Fruit fly (Drosophila melanogaster) Kc167 (cell line): ENCODE results near the gene LIMK1.

Source experiments
- Myc ChIP-seq: fragments of >200 bp; optimal IDR thresholded peaks from 2 replicates; lab custom pipeline; 2017; ENCODE audit warnings: missing external identifiers
- Sin3A ChIP-seq: fragments of >200 bp; optimal IDR thresholded peaks from 2 replicates; lab custom pipeline; 2018; ENCODE audit warnings: missing external identifiers
- h ChIP-seq: fragments of >200 bp; optimal IDR thresholded peaks from 3 replicates; lab custom pipeline; 2018; ENCODE audit warnings: missing external identifiers
- insv ChIP-seq: fragments of >200 bp; optimal IDR thresholded peaks from 3 replicates; lab custom pipeline; 2018; ENCODE audit warnings: missing external identifiers
- psq ChIP-seq: fragments of >200 bp; optimal IDR thresholded peaks from 2 replicates; lab custom pipeline; 2017; ENCODE audit warnings: missing external identifiers
- ttk ChIP-seq: sonication (Bioruptor generic); optimal IDR thresholded peaks from 2 replicates; lab custom pipeline; 2017; ENCODE audit warnings: missing external identifiers

dm6 chrX:12575827-12576408 is 16.1 kb downstream of the LIMK1 start:
- TF ChIP-seq psq (no peak), Myc (lab: Kevin White, UChicago) (no peak), h (lab: Kevin White, UChicago) (no peak), insv (no peak), Sin3A (lab: Kevin White, UChicago) (no peak), ttk (no peak)
